Worm (Caenorhabditis elegans): ENCODE results near the gene F41F3.1.

ce11 chrV:4623535-4623934 lies 30.8 kb upstream of the F41F3.1 start:
- TF ChIP-seq flt-1 (GFP tag; IDR thresholded peaks at IDR 0.05) (no peak), ceh-36 (tag; optimal IDR thresholded peaks at IDR 0.05) (no peak), sea-1 (GFP tag; conservative IDR thresholded peaks at IDR 0.05) (no peak), B0310.2 (tag; optimal IDR thresholded peaks at IDR 0.05) (no peak), ama-1 (optimal IDR thresholded peaks at IDR 0.05) (no peak), pes-1 (GFP tag; IDR thresholded peaks at IDR 0.05) (no peak), F13C5.2 (tag; optimal IDR thresholded peaks at IDR 0.05) (no peak), ets-7 (tag; optimal IDR thresholded peaks at IDR 0.05) (no peak), tbx-37 (GFP tag; conservative IDR thresholded peaks at IDR 0.05) (no peak)

All from whole organism, early embryonic.